Worm (Caenorhabditis elegans) whole organism, young adult: ENCODE results near the gene syx-16.
A peak's percentile ranks its signal among the peaks of the same experiment; 100 is the strongest.

Experiments used
- B0035.1 ChIP-seq: sonication (generic microtip); optimal IDR thresholded peaks from 2 replicates; lab custom pipeline; 2016; ENCODE audit warnings: missing genetic modification characterization, mild to moderate bottlenecking, missing compliant biosample characterization, missing genotype, missing genetic modification reagents
- C06A6.2 ChIP-seq: fragments of 200-800 bp; sonication (Bioruptor generic); conservative IDR thresholded peaks from 2 replicates; pipeline ENCODE4 v1.3.6; 2022; ENCODE audit warnings: missing genetic modification characterization, missing compliant biosample characterization
- D2030.7 ChIP-seq: fragments of 200-800 bp; sonication (Bioruptor generic); IDR thresholded peaks from 2 replicates; pipeline ENCODE4 v1.3.6; 2022; ENCODE audit warnings: missing genetic modification reagents, missing genetic modification characterization, missing compliant biosample characterization
- F10E7.11 ChIP-seq: sonication (generic microtip); optimal IDR thresholded peaks from 2 replicates; lab custom pipeline; 2017; ENCODE audit warnings: mild to moderate bottlenecking, missing genetic modification characterization, moderate library complexity, missing compliant biosample characterization
- F22D6.2 ChIP-seq: sonication (generic microtip); optimal IDR thresholded peaks from 2 replicates; lab custom pipeline; 2016; ENCODE audit warnings: mild to moderate bottlenecking, missing genetic modification characterization, missing compliant biosample characterization
- F23B12.7 ChIP-seq: sonication (generic microtip); optimal IDR thresholded peaks from 2 replicates; lab custom pipeline; 2017; ENCODE audit warnings: missing genetic modification characterization, mild to moderate bottlenecking, missing compliant biosample characterization, antibody characterized with exemption, moderate library complexity; ENCODE audit not compliant: insufficient read depth
- F55B11.4 ChIP-seq: sonication (generic microtip); optimal IDR thresholded peaks from 2 replicates; lab custom pipeline; 2016; ENCODE audit warnings: missing compliant biosample characterization, missing genetic modification characterization, borderline replicate concordance; ENCODE audit not compliant: insufficient read depth
- K12H6.12 ChIP-seq: fragments of 200-800 bp; sonication (Bioruptor generic); optimal IDR thresholded peaks from 2 replicates; lab custom pipeline; 2018; ENCODE audit warnings: mild to moderate bottlenecking, missing genetic modification characterization, missing compliant biosample characterization
- Y79H2A.3 ChIP-seq: fragments of 200-800 bp; sonication (Bioruptor generic); conservative IDR thresholded peaks from 2 replicates; pipeline ENCODE4 v1.3.6; 2022; ENCODE audit warnings: missing genetic modification reagents, missing genetic modification characterization, missing compliant biosample characterization
- ama-1 ChIP-seq, 3 experiments: fragments of 150-350 bp in 1 of 3; sonication (generic microtip) in 2 of 3; optimal IDR thresholded peaks; 2 replicates each; lab custom pipeline; 2014 to 2018; ENCODE audit warnings: missing biosample characterization in 2 of 3, missing genetic modification characterization in 2 of 3, missing genetic modification reagents in 2 of 3
- athp-1 ChIP-seq: sonication (generic microtip); optimal IDR thresholded peaks from 2 replicates; lab custom pipeline; 2017; ENCODE audit warnings: mild to moderate bottlenecking, missing genetic modification characterization, missing compliant biosample characterization
- attf-5 ChIP-seq: fragments of 200-800 bp; sonication (Bioruptor generic); optimal IDR thresholded peaks from 2 replicates; lab custom pipeline; 2018; ENCODE audit warnings: mild to moderate bottlenecking, missing genetic modification characterization, missing compliant biosample characterization
- attf-6 ChIP-seq: fragments of 200-800 bp; sonication (Bioruptor generic); IDR thresholded peaks from 2 replicates; pipeline ENCODE4 v1.3.6; 2022; ENCODE audit warnings: missing genetic modification reagents, missing genetic modification characterization, missing compliant biosample characterization
- bed-2 ChIP-seq: fragments of 200-800 bp; sonication (Bioruptor generic); IDR thresholded peaks from 2 replicates; pipeline ENCODE4 v1.3.6; 2022; ENCODE audit warnings: missing genetic modification reagents, missing genetic modification characterization, missing compliant biosample characterization
- ceh-100 ChIP-seq: fragments of 200-800 bp; sonication (Bioruptor generic); IDR thresholded peaks from 2 replicates; pipeline ENCODE4 v1.3.6; 2022; ENCODE audit warnings: missing genetic modification reagents, missing genetic modification characterization, missing compliant biosample characterization
- ceh-58 ChIP-seq: fragments of 200-800 bp; sonication (Bioruptor generic); IDR thresholded peaks from 2 replicates; pipeline ENCODE4 v1.3.6; 2022; ENCODE audit warnings: missing genetic modification characterization, missing compliant biosample characterization
- dox-1 ChIP-seq: fragments of 200-800 bp; sonication (Bioruptor generic); IDR thresholded peaks from 2 replicates; pipeline ENCODE4 v1.3.6; 2022; ENCODE audit warnings: missing genetic modification reagents, missing genetic modification characterization, missing compliant biosample characterization
- efl-1 ChIP-seq: fragments of 150-350 bp; optimal IDR thresholded peaks from 2 replicates; lab custom pipeline; 2014; ENCODE audit warnings: missing biosample characterization, missing genetic modification reagents, missing genetic modification characterization
- egl-18 ChIP-seq: fragments of 200-800 bp; sonication (Bioruptor generic); IDR thresholded peaks from 2 replicates; pipeline ENCODE4 v1.3.6; 2022; ENCODE audit warnings: missing genetic modification reagents, missing genetic modification characterization, missing compliant biosample characterization
- ekl-4 ChIP-seq: fragments of 200-800 bp; sonication (Bioruptor generic); IDR thresholded peaks from 2 replicates; pipeline ENCODE4 v1.3.6; 2022; ENCODE audit warnings: missing genetic modification reagents, missing genetic modification characterization, missing compliant biosample characterization
- him-1 ChIP-seq: sonication (generic microtip); optimal IDR thresholded peaks from 2 replicates; lab custom pipeline; 2016; ENCODE audit warnings: missing genotype, missing genetic modification reagents, missing genetic modification characterization, missing compliant biosample characterization
- hlh-26 ChIP-seq: fragments of 200-800 bp; sonication (Bioruptor generic); conservative IDR thresholded peaks from 2 replicates; pipeline ENCODE4 v1.3.6; 2022; ENCODE audit warnings: missing genetic modification reagents, missing genetic modification characterization, missing compliant biosample characterization
- hsf-1 ChIP-seq: fragments of 200-800 bp; sonication (Bioruptor generic); IDR thresholded peaks from 2 replicates; pipeline ENCODE4 v1.3.6; 2022; ENCODE audit warnings: missing genetic modification reagents, missing genetic modification characterization, missing compliant biosample characterization
- let-526 ChIP-seq: fragments of 200-800 bp; sonication (Bioruptor generic); IDR thresholded peaks from 2 replicates; pipeline ENCODE4 v1.3.6; 2022; ENCODE audit warnings: missing genetic modification reagents, missing genetic modification characterization, missing compliant biosample characterization
- lin-35 ChIP-seq, 3 experiments: fragments of 150-350 bp in 2 of 3; sonication (generic microtip) in 1 of 3; optimal IDR thresholded peaks; 2 replicates each; lab custom pipeline; 2014 to 2018; ENCODE audit warnings: missing biosample characterization in 3 of 3, missing genetic modification characterization in 3 of 3, missing genetic modification reagents in 3 of 3
- lsy-27 ChIP-seq: sonication (generic microtip); optimal IDR thresholded peaks from 2 replicates; lab custom pipeline; 2017; ENCODE audit warnings: missing genetic modification characterization, mild to moderate bottlenecking, missing compliant biosample characterization, antibody characterized with exemption, missing genotype, borderline replicate concordance; ENCODE audit not compliant: insufficient read depth
- madf-10 ChIP-seq: sonication (generic microtip); optimal IDR thresholded peaks from 2 replicates; lab custom pipeline; 2016; ENCODE audit warnings: mild to moderate bottlenecking, missing genetic modification characterization, missing compliant biosample characterization
- madf-3 ChIP-seq: fragments of 200-800 bp; sonication (Bioruptor generic); IDR thresholded peaks from 2 replicates; pipeline ENCODE4 v1.3.6; 2022; ENCODE audit warnings: missing genetic modification reagents, missing genetic modification characterization, missing compliant biosample characterization
- madf-6 ChIP-seq: fragments of 200-800 bp; sonication (Bioruptor generic); IDR thresholded peaks from 2 replicates; pipeline ENCODE4 v1.3.6; 2022; ENCODE audit warnings: missing genetic modification reagents, missing genetic modification characterization, missing compliant biosample characterization
- mxl-1 ChIP-seq: sonication (generic microtip); optimal IDR thresholded peaks from 2 replicates; lab custom pipeline; 2016; ENCODE audit warnings: missing genetic modification characterization, missing compliant biosample characterization
- nfya-1 ChIP-seq: sonication (generic microtip); optimal IDR thresholded peaks from 2 replicates; lab custom pipeline; 2017; ENCODE audit warnings: antibody characterized with exemption, missing compliant biosample characterization, missing genetic modification characterization, borderline replicate concordance; ENCODE audit not compliant: insufficient read depth
- nhr-120 ChIP-seq: fragments of 200-800 bp; sonication (Bioruptor generic); IDR thresholded peaks from 2 replicates; pipeline ENCODE4 v1.3.6; 2022; ENCODE audit warnings: missing genetic modification characterization, missing compliant biosample characterization
- nhr-179 ChIP-seq: sonication (generic microtip); optimal IDR thresholded peaks from 2 replicates; lab custom pipeline; 2016; ENCODE audit warnings: mild to moderate bottlenecking, missing genetic modification characterization, missing compliant biosample characterization
- nhr-90 ChIP-seq: sonication (generic microtip); optimal IDR thresholded peaks from 2 replicates; lab custom pipeline; 2016; ENCODE audit warnings: missing genotype, mild to moderate bottlenecking, missing genetic modification characterization, missing compliant biosample characterization
- pbrm-1 ChIP-seq: fragments of 200-800 bp; sonication (Bioruptor generic); IDR thresholded peaks from 2 replicates; pipeline ENCODE4 v1.3.6; 2022; ENCODE audit warnings: missing genetic modification reagents, missing genetic modification characterization, missing compliant biosample characterization
- pha-4 ChIP-seq: fragments of 150-350 bp; sonication (generic microtip); optimal IDR thresholded peaks from 2 replicates; lab custom pipeline; 2014; ENCODE audit warnings: missing biosample characterization, missing genetic modification reagents, missing genetic modification characterization
- rcor-1 ChIP-seq: fragments of 200-800 bp; sonication (Bioruptor generic); IDR thresholded peaks from 2 replicates; pipeline ENCODE4 v1.3.6; 2022; ENCODE audit warnings: missing genetic modification reagents, missing genetic modification characterization, missing compliant biosample characterization
- rec-8 ChIP-seq, 2 experiments: sonication (generic microtip); optimal IDR thresholded peaks; 2 replicates each; lab custom pipeline; 2016; ENCODE audit warnings: mild to moderate bottlenecking in 2 of 2, missing genetic modification characterization in 2 of 2, missing genetic modification reagents in 2 of 2, missing genotype in 2 of 2, missing biosample characterization in 1 of 2, missing compliant biosample characterization in 1 of 2, moderate library complexity in 1 of 2
- repo-1 ChIP-seq: sonication (generic microtip); optimal IDR thresholded peaks from 2 replicates; lab custom pipeline; 2017; ENCODE audit warnings: mild to moderate bottlenecking, missing genetic modification characterization, missing compliant biosample characterization
- rpc-1 ChIP-seq, 2 experiments: fragments of 150-350 bp in 1 of 2; sonication (generic microtip) in 1 of 2; optimal IDR thresholded peaks; 2 replicates each; lab custom pipeline; 2014 to 2018; ENCODE audit warnings: missing biosample characterization in 1 of 2, missing genetic modification characterization in 1 of 2, missing genetic modification reagents in 1 of 2, missing genotype in 1 of 2
- sdz-38 ChIP-seq: sonication (generic microtip); optimal IDR thresholded peaks from 2 replicates; lab custom pipeline; 2016; ENCODE audit warnings: missing genotype, missing genetic modification characterization, missing compliant biosample characterization
- ztf-22 ChIP-seq: fragments of 200-800 bp; sonication (Bioruptor generic); optimal IDR thresholded peaks from 2 replicates; lab custom pipeline; 2018; ENCODE audit warnings: mild to moderate bottlenecking, missing genetic modification characterization, moderate library complexity, missing compliant biosample characterization
- ztf-3 ChIP-seq: fragments of 200-800 bp; sonication (Bioruptor generic); optimal IDR thresholded peaks from 2 replicates; lab custom pipeline; 2018; ENCODE audit warnings: mild to moderate bottlenecking, missing genetic modification characterization, missing compliant biosample characterization
- ztf-6 ChIP-seq: fragments of 200-800 bp; sonication (Bioruptor generic); IDR thresholded peaks from 2 replicates; pipeline ENCODE4 v1.3.6; 2022; ENCODE audit warnings: missing genetic modification reagents, missing genetic modification characterization, missing compliant biosample characterization

Gene syx-16

ce11 chrIII:5172470-5172869 lies 36.4 kb downstream of the syx-16 start, which contains the start of gene K10D2.5 (continued):
- TF ChIP-seq hsf-1 (GFP tag; lab: Robert Waterston, UW) = peak; percentile 87
- TF ChIP-seq him-1 (tag; lab: Kevin White, UChicago) = peak; percentile 8
- TF ChIP-seq attf-5 = peak; percentile 99
- TF ChIP-seq F22D6.2 (tag; lab: Kevin White, UChicago) = peak; percentile 73
- no peak for TF ChIP-seq sdz-38 (tag; lab: Kevin White, UChicago)
- peak; percentile 96 for TF ChIP-seq rcor-1 (GFP tag; lab: Robert Waterston, UW)
- TF ChIP-seq efl-1 = peak; percentile 78
- no peak for TF ChIP-seq nhr-90 (tag; lab: Kevin White, UChicago)
- TF ChIP-seq dox-1 = peak; percentile 99
- TF ChIP-seq C06A6.2 (GFP tag; lab: Robert Waterston, UW) = 0 out of 2 replicates have a peak, but pooled peaks have one; percentile 50
- peak; percentile 94 for TF ChIP-seq ztf-6
- no peak for TF ChIP-seq F10E7.11 (tag; lab: Kevin White, UChicago)
- TF ChIP-seq lin-35 (GFP tag; optimal IDR thresholded peaks at IDR 0.05; lab: Kevin White, UChicago) = peak in 1 of 3 experiments; percentile 80
- TF ChIP-seq madf-3 = peak; percentile 92
- peak; percentile 72 for TF ChIP-seq ztf-22
- peak; percentile 87 for TF ChIP-seq Y79H2A.3 (GFP tag; lab: Robert Waterston, UW)
- no peak for TF ChIP-seq egl-18 (GFP tag; lab: Robert Waterston, UW)

- no peak for TF ChIP-seq let-526 (GFP tag; lab: Robert Waterston, UW)
- TF ChIP-seq hlh-26 (GFP tag; lab: Robert Waterston, UW) = no peak
- no peak for TF ChIP-seq D2030.7 (GFP tag; lab: Robert Waterston, UW)
- no peak for TF ChIP-seq F55B11.4 (tag; lab: Kevin White, UChicago)
- no peak for TF ChIP-seq F23B12.7 (tag; lab: Kevin White, UChicago)
Observed at ce11 chrIII:5171945-5172344, 37.0 kb downstream of the syx-16 start, which contains the start of gene prp-19. TSS of gene prp-19 (minus strand) at chrIII:5172045.

- no peak for TF ChIP-seq athp-1 (tag; lab: Kevin White, UChicago)
- TF ChIP-seq madf-10 = no peak
- TF ChIP-seq attf-6 (GFP tag; lab: Robert Waterston, UW) = no peak
- no peak for TF ChIP-seq him-1 (tag; lab: Kevin White, UChicago)
- TF ChIP-seq F10E7.11 (tag; lab: Kevin White, UChicago) = no peak
- peak; percentile 22 for TF ChIP-seq repo-1
- TF ChIP-seq mxl-1 = no peak
- no peak for TF ChIP-seq B0035.1 (tag; lab: Kevin White, UChicago)
- peak; percentile 32 for TF ChIP-seq madf-6 (GFP tag; lab: Robert Waterston, UW)
- no peak for TF ChIP-seq rpc-1 (optimal IDR thresholded peaks at IDR 0.05; lab: Kevin White, UChicago)
- TF ChIP-seq rpc-1 (tag; optimal IDR thresholded peaks at IDR 0.05; lab: Kevin White, UChicago) = no peak
- no peak for TF ChIP-seq nhr-179 (tag; lab: Kevin White, UChicago)
- no peak for TF ChIP-seq ama-1 (optimal IDR thresholded peaks at IDR 0.05; lab: Kevin White, UChicago)
- peak in 1 of 2 experiments; percentile 16 for TF ChIP-seq ama-1 (GFP tag; optimal IDR thresholded peaks at IDR 0.05; lab: Kevin White, UChicago)
- TF ChIP-seq nfya-1 = no peak
- no peak for TF ChIP-seq F55B11.4 (tag; lab: Kevin White, UChicago)
- no peak for TF ChIP-seq rec-8 (tag; optimal IDR thresholded peaks at IDR 0.05; lab: Kevin White, UChicago)
- no peak for TF ChIP-seq let-526 (GFP tag; lab: Robert Waterston, UW)
- TF ChIP-seq ceh-58 (GFP tag; lab: Robert Waterston, UW) = no peak
- TF ChIP-seq lsy-27 (tag; lab: Kevin White, UChicago) = no peak
- peak; percentile 27; the same call in 1 of the 2 replicates for TF ChIP-seq ceh-100 (GFP tag; lab: Robert Waterston, UW)
- TF ChIP-seq madf-3 = no peak
- no peak for TF ChIP-seq ekl-4 (GFP tag; lab: Robert Waterston, UW)
- no peak for TF ChIP-seq nhr-120
- no peak for TF ChIP-seq pbrm-1 (GFP tag; lab: Robert Waterston, UW)
- no peak for TF ChIP-seq F22D6.2 (tag; lab: Kevin White, UChicago)
- TF ChIP-seq sdz-38 (tag; lab: Kevin White, UChicago) = no peak
- no peak for TF ChIP-seq ztf-3 (GFP tag; lab: Kevin White, UChicago)
- no peak for TF ChIP-seq K12H6.12 (tag; lab: Kevin White, UChicago)
- TF ChIP-seq bed-2 (GFP tag; lab: Robert Waterston, UW) = no peak
- TF ChIP-seq pha-4 = no peak
- TF ChIP-seq, all 124 proteins: peak for 4
Observed at ce11 chrIII:5169699-5170098, 39.2 kb downstream of the syx-16 start, which contains the start of gene ulp-1. TSS of gene ulp-1 (minus strand) at chrIII:5169799.
